Fruit fly (Drosophila melanogaster): Measurements from ENCODE around the gene CG13970.
A peak's percentile ranks its signal among the peaks of the same experiment; 100 is the strongest.

CG13970 gene

dm6 chr2L:20084068-20084651 is 19.8 kb downstream of the CG13970 start (continued):
- TF ChIP-seq CG9797 (GFP tag; optimal IDR thresholded peaks at IDR 0.05) (no peak), sd (tag; optimal IDR thresholded peaks at IDR 0.05) (peak; percentile 18), CG7372 (GFP tag; IDR thresholded peaks at IDR 0.05) (no peak), Hsf (GFP tag; optimal IDR thresholded peaks at IDR 0.05) (no peak)

DNA sequence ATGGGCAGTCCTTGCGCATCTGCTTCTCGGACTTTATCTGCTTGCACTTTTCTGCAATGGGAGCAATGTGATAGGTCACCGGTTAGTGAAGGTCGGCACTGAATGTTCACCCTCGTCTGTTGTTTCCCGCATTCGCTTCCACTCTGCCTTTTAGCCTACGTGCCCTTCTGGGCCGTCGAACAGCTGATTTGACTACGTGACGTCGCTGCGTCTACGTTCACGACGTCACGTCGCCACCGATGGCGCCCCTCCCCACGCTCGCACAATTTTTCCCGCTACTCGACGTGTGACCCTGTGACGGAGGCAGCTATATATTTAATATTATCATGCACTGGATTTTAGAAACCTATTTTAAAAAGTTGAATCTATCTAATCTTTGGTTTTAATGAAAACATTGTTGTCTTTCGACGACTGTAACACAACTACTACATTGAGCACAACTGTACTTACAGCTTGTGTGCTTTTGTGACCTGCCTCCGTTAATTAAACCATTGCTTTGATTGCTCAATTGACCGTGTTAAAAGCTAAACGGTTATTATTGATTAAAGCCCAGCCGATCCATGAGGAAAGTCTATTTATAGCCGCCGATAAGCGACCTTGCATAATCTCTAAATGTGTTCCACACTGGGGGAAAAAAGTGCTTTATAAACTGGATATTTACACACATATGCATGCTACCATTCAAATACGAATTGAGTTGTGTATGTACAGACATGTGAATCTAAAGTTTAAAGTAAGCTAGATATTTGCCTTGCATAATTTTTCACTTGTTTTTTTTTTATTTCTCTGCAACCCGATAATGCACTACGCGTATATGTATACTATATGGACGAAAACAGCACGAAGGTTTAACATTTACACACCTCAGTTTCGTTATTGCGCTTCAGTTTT is 20.7 kb downstream of the CG13970 start:
- TF ChIP-seq yki (optimal IDR thresholded peaks at IDR 0.05) = no peak
- peak; percentile 32 for TF ChIP-seq CG10543 (GFP tag; optimal IDR thresholded peaks at IDR 0.05)
- peak; percentile 33 for TF ChIP-seq CG11504 (tag; optimal IDR thresholded peaks at IDR 0.05)
- peak; percentile 2 for TF ChIP-seq CG17912 (GFP tag; optimal IDR thresholded peaks at IDR 0.05)
- no peak for TF ChIP-seq CG12299 (tag; optimal IDR thresholded peaks at IDR 0.05)
- TF ChIP-seq dysf (GFP tag; IDR thresholded peaks at IDR 0.05) = peak; percentile 50
- no peak for TF ChIP-seq danr (GFP tag; IDR thresholded peaks at IDR 0.05)
- TF ChIP-seq Hr78 (GFP tag; optimal IDR thresholded peaks at IDR 0.05) = peak in 1 of 2 experiments; percentile 90
- TF ChIP-seq Blimp-1 (GFP tag; optimal IDR thresholded peaks at IDR 0.05) = peak; percentile 13
- TF ChIP-seq pan (optimal IDR thresholded peaks at IDR 0.05) = no peak
- TF ChIP-seq pan (GFP tag; optimal IDR thresholded peaks at IDR 0.05 in 1 of 2, IDR thresholded peaks at IDR 0.05 in 1 of 2) = peak in 1 of 2 experiments; percentile 23
- peak; percentile 36 for TF ChIP-seq CG3281 (GFP tag; optimal IDR thresholded peaks at IDR 0.05)
- TF ChIP-seq CG17359 (tag; optimal IDR thresholded peaks at IDR 0.05) = peak; percentile 27
- peak; percentile 81 for TF ChIP-seq Med (GFP tag)
- TF ChIP-seq fd96Cb (tag; optimal IDR thresholded peaks at IDR 0.05) = peak; percentile 15
- TF ChIP-seq CG5180 (GFP tag; optimal IDR thresholded peaks at IDR 0.05) = peak; percentile 21
- no peak for TF ChIP-seq Opbp (GFP tag; IDR thresholded peaks at IDR 0.05; ENCODE audit: partially characterized antibody)
- TF ChIP-seq Sox102F (GFP tag; optimal IDR thresholded peaks at IDR 0.05) = peak; percentile 47
- no peak for TF ChIP-seq salm (tag; optimal IDR thresholded peaks at IDR 0.05)
- TF ChIP-seq crp (GFP tag; optimal IDR thresholded peaks at IDR 0.05) = peak in 1 of 2 experiments; percentile 68
- TF ChIP-seq jing (GFP tag; optimal IDR thresholded peaks at IDR 0.05) = no peak
- peak; percentile 43; the same call in 1 of the 2 replicates for TF ChIP-seq Drgx (GFP tag; IDR thresholded peaks at IDR 0.05)
- peak; percentile 5 for TF ChIP-seq phol (tag; optimal IDR thresholded peaks at IDR 0.05)
- TF ChIP-seq BtbVII (GFP tag; optimal IDR thresholded peaks at IDR 0.05) = peak; percentile 37
- TF ChIP-seq Oli (tag; optimal IDR thresholded peaks at IDR 0.05) = peak; percentile 10
- TF ChIP-seq CG30403 (GFP tag; optimal IDR thresholded peaks at IDR 0.05) = peak; percentile 6
- peak; percentile 40; the same call in 1 of the 3 replicates for TF ChIP-seq CG6175 (GFP tag; IDR thresholded peaks at IDR 0.05)
- peak; percentile 26; the same call in 1 of the 2 replicates for TF ChIP-seq Ada2b (GFP tag; IDR thresholded peaks at IDR 0.05)
- TF ChIP-seq shn (GFP tag; optimal IDR thresholded peaks at IDR 0.05) = no peak
- peak; percentile 44; the same call in 1 of the 2 replicates for TF ChIP-seq sob (GFP tag; IDR thresholded peaks at IDR 0.05)
- TF ChIP-seq sd (tag; optimal IDR thresholded peaks at IDR 0.05) = no peak
- TF ChIP-seq CG15269 (tag; optimal IDR thresholded peaks at IDR 0.05) = peak; percentile 7
- peak; percentile 24 for TF ChIP-seq Ssrp (tag; optimal IDR thresholded peaks at IDR 0.05)
- peak; percentile 71 for TF ChIP-seq sens (GFP tag)
- TF ChIP-seq ara (GFP tag; IDR thresholded peaks at IDR 0.05) = 0 out of 2 replicates have a peak, but pooled peaks have one; percentile 38
- no peak for TF ChIP-seq Bteb2 (GFP tag; optimal IDR thresholded peaks at IDR 0.05)
- no peak for TF ChIP-seq CG15073 (GFP tag; optimal IDR thresholded peaks at IDR 0.05)
- TF ChIP-seq CG7928 (GFP tag; optimal IDR thresholded peaks at IDR 0.05) = peak; percentile 1
- 0 out of 3 replicates have a peak, but pooled peaks have one; percentile 29 for TF ChIP-seq Mrtf (GFP tag; IDR thresholded peaks at IDR 0.05)
- TF ChIP-seq ranshi (GFP tag; IDR thresholded peaks at IDR 0.05) = 0 out of 2 replicates have a peak, but pooled peaks have one; percentile 8
- peak; percentile 48 for TF ChIP-seq mirr (GFP tag; optimal IDR thresholded peaks at IDR 0.05)
- peak; percentile 9 for TF ChIP-seq CG12391 (tag; optimal IDR thresholded peaks at IDR 0.05)

Measured in whole organism, embryonic.